Worm (Caenorhabditis elegans): ENCODE data around the gene frg-1.

frg-1 gene

DNA sequence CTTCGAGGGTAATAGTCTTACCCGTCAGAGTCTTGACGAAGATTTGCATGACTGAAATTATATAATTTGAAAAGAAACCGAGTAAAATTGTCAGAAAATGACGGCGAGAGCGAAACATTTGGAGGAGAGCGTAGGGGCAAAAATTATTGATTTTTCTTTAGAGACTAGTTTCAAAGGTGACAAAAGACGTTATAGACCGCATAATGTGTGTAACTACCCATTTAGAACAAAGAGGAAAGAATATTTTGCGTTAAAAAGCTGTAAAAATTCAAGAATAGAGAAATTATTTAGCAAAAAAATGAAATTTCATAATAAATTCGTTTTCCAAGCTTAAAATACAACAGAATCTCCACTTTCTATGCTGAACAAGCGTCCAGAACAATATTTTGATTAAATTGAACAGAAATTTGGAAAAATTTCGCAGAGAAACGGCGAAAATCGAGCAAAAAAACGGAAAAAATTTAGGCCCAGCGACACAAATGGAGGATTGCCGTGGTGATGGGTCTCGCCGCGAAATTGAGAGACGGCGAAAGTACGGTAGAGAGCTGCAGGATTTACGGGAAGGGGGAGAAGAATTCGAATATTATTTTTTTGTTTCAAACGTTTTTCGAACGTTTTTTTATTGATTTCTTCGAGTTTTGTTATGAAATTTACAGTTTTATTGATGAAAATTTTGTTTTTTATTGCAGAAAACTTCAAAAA is at the start of gene frg-1, which contains the start of gene ubq-2 (continued):
- TF ChIP-seq zag-1 (tag; optimal IDR thresholded peaks at IDR 0.05) (no peak), nhr-10 (tag; optimal IDR thresholded peaks at IDR 0.05) (no peak), rbr-2 (tag; optimal IDR thresholded peaks at IDR 0.05) (peak; percentile 79), zfp-3 (GFP tag; conservative IDR thresholded peaks at IDR 0.05) (0 out of 2 replicates have a peak, but pooled peaks have one; percentile 21), ztf-7 (tag; optimal IDR thresholded peaks at IDR 0.05) (peak; percentile 79), Y75B8A.6 (GFP tag; IDR thresholded peaks at IDR 0.05) (no peak)

- TF ChIP-seq php-3 (GFP tag; IDR thresholded peaks at IDR 0.05) (no peak), R02D3.7 (tag; optimal IDR thresholded peaks at IDR 0.05) (no peak), F26F4.8 (GFP tag; conservative IDR thresholded peaks at IDR 0.05) (no peak), saeg-2 (GFP tag; IDR thresholded peaks at IDR 0.05) (no peak), hif-1 (tag; optimal IDR thresholded peaks at IDR 0.05) (no peak), F44E2.7 (GFP tag; IDR thresholded peaks at IDR 0.05) (no peak), aly-2 (tag; optimal IDR thresholded peaks at IDR 0.05) (no peak), ceh-44 (GFP tag; IDR thresholded peaks at IDR 0.05) (no peak)
Observed at ce11 chrIII:12929573-12929972, 49.4 kb upstream of the frg-1 start, which contains the start of gene Y37D8A.19. TSS of gene Y37D8A.19 (plus strand) at chrIII:12929873.

ce11 chrIII:12931108-12931507 is 47.9 kb upstream of the frg-1 start:
- TF ChIP-seq snpc-4 (tag; optimal IDR thresholded peaks at IDR 0.05) (no peak), php-3 (GFP tag; IDR thresholded peaks at IDR 0.05) (0 out of 2 replicates have a peak, but pooled peaks have one; percentile 14), set-16 (GFP tag; IDR thresholded peaks at IDR 0.05) (peak; percentile 77), zip-2 (tag; optimal IDR thresholded peaks at IDR 0.05) (no peak)

- TF ChIP-seq lsy-2 (tag; optimal IDR thresholded peaks at IDR 0.05): peak; percentile 12 to 88
- TF ChIP-seq dmd-9 (GFP tag; IDR thresholded peaks at IDR 0.05): no peak
- TF ChIP-seq T26A8.4 (GFP tag; IDR thresholded peaks at IDR 0.05): peak; percentile 79
- no peak for TF ChIP-seq nhr-10 (tag; optimal IDR thresholded peaks at IDR 0.05)
- peak; percentile 75 for TF ChIP-seq mep-1 (tag; optimal IDR thresholded peaks at IDR 0.05)
- TF ChIP-seq rbr-2 (tag; optimal IDR thresholded peaks at IDR 0.05): peak; percentile 62
- TF ChIP-seq Y75B8A.6 (GFP tag; IDR thresholded peaks at IDR 0.05): no peak
- TF ChIP-seq Y105C5A.15 (GFP tag; IDR thresholded peaks at IDR 0.05): no peak
- no peak for TF ChIP-seq arid-1 (GFP tag; conservative IDR thresholded peaks at IDR 0.05)
- TF ChIP-seq spr-3 (GFP tag; optimal IDR thresholded peaks at IDR 0.05): peak; percentile 25
- peak; percentile 62 for TF ChIP-seq dve-1 (tag; optimal IDR thresholded peaks at IDR 0.05; ENCODE audit: insufficient read depth)
- TF ChIP-seq dpl-1 (GFP tag; optimal IDR thresholded peaks at IDR 0.05): peak; percentile 75
- TF ChIP-seq dmd-6 (GFP tag; IDR thresholded peaks at IDR 0.05): peak; percentile 54
- TF ChIP-seq php-3 (GFP tag; IDR thresholded peaks at IDR 0.05): no peak
- TF ChIP-seq nhr-11 (tag; optimal IDR thresholded peaks at IDR 0.05): peak; percentile 42
- peak; percentile 25 for TF ChIP-seq nhr-77 (tag; optimal IDR thresholded peaks at IDR 0.05)
- TF ChIP-seq mes-2 (tag; optimal IDR thresholded peaks at IDR 0.05; ENCODE audit: poor library complexity, severe bottlenecking): peak; percentile 60
- 0 out of 2 replicates have a peak, but pooled peaks have one; percentile 69 for TF ChIP-seq zfp-3 (GFP tag; conservative IDR thresholded peaks at IDR 0.05)
- peak; percentile 75 for TF ChIP-seq lin-38 (GFP tag; IDR thresholded peaks at IDR 0.05)
- TF ChIP-seq lin-13 (GFP tag; optimal IDR thresholded peaks at IDR 0.05): peak; percentile 47
- TF ChIP-seq hmg-1.1 (GFP tag; IDR thresholded peaks at IDR 0.05): peak; percentile 67
- 0 out of 2 replicates have a peak, but pooled peaks have one; percentile 47 for TF ChIP-seq ctbp-1 (GFP tag; IDR thresholded peaks at IDR 0.05)
- TF ChIP-seq hif-1 (tag; optimal IDR thresholded peaks at IDR 0.05): peak in 1 of 2 experiments; percentile 32
- 0 out of 2 replicates have a peak, but pooled peaks have one; percentile 30 for TF ChIP-seq egl-43 (GFP tag; IDR thresholded peaks at IDR 0.05)
- TF ChIP-seq F37D6.2 (tag; optimal IDR thresholded peaks at IDR 0.05): peak; percentile 30
- TF ChIP-seq jun-1 (tag; optimal IDR thresholded peaks at IDR 0.05): peak; percentile 53
- TF ChIP-seq nhr-102 (tag; optimal IDR thresholded peaks at IDR 0.05): peak; percentile 48
- peak; percentile 20 for TF ChIP-seq nhr-28 (tag; optimal IDR thresholded peaks at IDR 0.05)
- TF ChIP-seq hlh-30 (tag; optimal IDR thresholded peaks at IDR 0.05; ENCODE audit: insufficient read depth): peak; percentile 49
- peak; percentile 60 for TF ChIP-seq nhr-6 (tag; optimal IDR thresholded peaks at IDR 0.05)
- no peak for TF ChIP-seq F10B5.3 (tag; optimal IDR thresholded peaks at IDR 0.05)
Observed at ce11 chrIII:12931786-12932427, 47.1 kb upstream of the frg-1 start, which contains the start of gene rbm-7. TSS of gene rbm-7 (minus strand) at chrIII:12931867.
